Worm (Caenorhabditis elegans): Measurements from ENCODE around the gene srw-138.
"Not testable (repeated sequence)": the region's sequence is repeated elsewhere in the genome, so short reads cannot be mapped to it uniquely, and the experiment has no call there.

ce11 chrV:2952102-2952501 lies 10.8 kb downstream of the srw-138 start, which contains the start of gene srw-122:
- TF ChIP-seq med-1 (GFP tag; optimal IDR thresholded peaks at IDR 0.05; ENCODE audit: insufficient read depth); ref-1 (GFP tag; conservative IDR thresholded peaks at IDR 0.05); klf-2 (GFP tag; conservative IDR thresholded peaks at IDR 0.05); T22C8.4 (GFP tag; IDR thresholded peaks at IDR 0.05): not testable (repeated sequence)
